Fruit fly (Drosophila melanogaster): ENCODE results near the gene CG2258.

CG2258 gene

DNA sequence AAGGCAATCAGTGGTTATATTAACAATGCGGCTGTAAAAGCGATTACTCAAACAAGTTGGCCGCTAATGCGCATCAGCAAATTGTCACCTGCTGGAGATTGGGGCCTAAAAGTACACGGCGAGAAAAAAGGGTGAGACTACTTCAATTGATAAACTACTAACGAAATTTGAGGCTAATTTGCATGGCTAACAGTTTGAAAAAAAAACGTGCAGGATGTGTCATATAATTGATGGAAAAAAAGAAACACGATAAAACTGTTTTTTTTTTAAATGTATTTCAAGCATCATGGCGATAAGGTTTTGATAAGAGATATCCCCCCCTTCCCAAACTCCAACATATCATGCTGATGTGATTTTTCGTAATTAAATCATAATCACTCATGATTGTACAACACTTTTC lies 10.8 kb upstream of the CG2258 start (continued):
- TF ChIP-seq CG17612 (GFP tag; IDR thresholded peaks at IDR 0.05) = no peak
- TF ChIP-seq salm (tag; optimal IDR thresholded peaks at IDR 0.05) = no peak
- TF ChIP-seq B-H2 (GFP tag; optimal IDR thresholded peaks at IDR 0.05) = no peak
- TF ChIP-seq CG30431 (GFP tag; optimal IDR thresholded peaks at IDR 0.05) = no peak
- no peak for TF ChIP-seq CG3726 (GFP tag; IDR thresholded peaks at IDR 0.05)
- TF ChIP-seq her (GFP tag; optimal IDR thresholded peaks at IDR 0.05) = no peak
- no peak for TF ChIP-seq CG3995 (GFP tag; optimal IDR thresholded peaks at IDR 0.05)
- TF ChIP-seq CG6813 (GFP tag; optimal IDR thresholded peaks at IDR 0.05) = no peak
- TF ChIP-seq pum (GFP tag; optimal IDR thresholded peaks at IDR 0.05) = no peak
- no peak for TF ChIP-seq tna (GFP tag; IDR thresholded peaks at IDR 0.05; ENCODE audit: partially characterized antibody)
- TF ChIP-seq Poxn (GFP tag; IDR thresholded peaks at IDR 0.05) = 0 out of 2 replicates have a peak, but pooled peaks have one; percentile 11
- TF ChIP-seq Atf3 (GFP tag; optimal IDR thresholded peaks at IDR 0.05) = no peak
- TF ChIP-seq chm (GFP tag; IDR thresholded peaks at IDR 0.05) = no peak
- peak; percentile 53 for TF ChIP-seq CG7839 (tag; optimal IDR thresholded peaks at IDR 0.05)
- peak; percentile 66 for TF ChIP-seq row (GFP tag; IDR thresholded peaks at IDR 0.05)
- no peak for TF ChIP-seq D19A (tag; optimal IDR thresholded peaks at IDR 0.05)
- no peak for TF ChIP-seq CG17568 (GFP tag; optimal IDR thresholded peaks at IDR 0.05)
- peak; percentile 44 for TF ChIP-seq HHEX (GFP tag; optimal IDR thresholded peaks at IDR 0.05)
- TF ChIP-seq klu (GFP tag; IDR thresholded peaks at IDR 0.05) = no peak
- TF ChIP-seq Sox102F (GFP tag; optimal IDR thresholded peaks at IDR 0.05) = peak; percentile 1
- no peak for TF ChIP-seq gt (GFP tag; IDR thresholded peaks at IDR 0.05)
- TF ChIP-seq CG6689 (GFP tag; IDR thresholded peaks at IDR 0.05) = no peak
- no peak for TF ChIP-seq CG9437 (GFP tag; optimal IDR thresholded peaks at IDR 0.05)
- TF ChIP-seq Bteb2 (GFP tag; optimal IDR thresholded peaks at IDR 0.05) = no peak
- no peak for TF ChIP-seq HLH3B (GFP tag; IDR thresholded peaks at IDR 0.05)
- TF ChIP-seq grau (tag; optimal IDR thresholded peaks at IDR 0.05) = no peak
- TF ChIP-seq tx (GFP tag; optimal IDR thresholded peaks at IDR 0.05) = no peak
- no peak for TF ChIP-seq BEAF-32 (GFP tag; optimal IDR thresholded peaks at IDR 0.05)
- TF ChIP-seq Hmx (GFP tag; optimal IDR thresholded peaks at IDR 0.05) = no peak
- no peak for TF ChIP-seq zf30C (GFP tag; optimal IDR thresholded peaks at IDR 0.05)
- no peak for TF ChIP-seq tin (GFP tag; optimal IDR thresholded peaks at IDR 0.05)
- TF ChIP-seq CG14860 (GFP tag; IDR thresholded peaks at IDR 0.05; ENCODE audit: partially characterized antibody) = no peak
- no peak for TF ChIP-seq amos (GFP tag; IDR thresholded peaks at IDR 0.05; ENCODE audit: partially characterized antibody)
- TF ChIP-seq tio (GFP tag; optimal IDR thresholded peaks at IDR 0.05) = no peak
- no peak for TF ChIP-seq stwl (tag; optimal IDR thresholded peaks at IDR 0.05)
- TF ChIP-seq CG11696 (GFP tag; IDR thresholded peaks at IDR 0.05) = no peak
- no peak for TF ChIP-seq gce (GFP tag; IDR thresholded peaks at IDR 0.05)
- peak; percentile 21 for TF ChIP-seq CG6765 (GFP tag; optimal IDR thresholded peaks at IDR 0.05)
- TF ChIP-seq Dip3 (GFP tag; optimal IDR thresholded peaks at IDR 0.05) = peak; percentile 2
- TF ChIP-seq Mrtf (GFP tag; IDR thresholded peaks at IDR 0.05) = no peak
- TF ChIP-seq Dll (GFP tag; IDR thresholded peaks at IDR 0.05; ENCODE audit: partially characterized antibody) = no peak
- peak; percentile 11 for TF ChIP-seq NK7.1 (GFP tag; optimal IDR thresholded peaks at IDR 0.05)
- no peak for TF ChIP-seq Jarid2 (GFP tag; optimal IDR thresholded peaks at IDR 0.05)
- TF ChIP-seq disco-r (GFP tag; optimal IDR thresholded peaks at IDR 0.05) = no peak
- TF ChIP-seq CG10654 (GFP tag; optimal IDR thresholded peaks at IDR 0.05) = no peak
- TF ChIP-seq CG8765 (GFP tag; IDR thresholded peaks at IDR 0.05) = no peak
- no peak for TF ChIP-seq Blimp-1 (GFP tag; optimal IDR thresholded peaks at IDR 0.05)
- TF ChIP-seq gsb-n (tag; optimal IDR thresholded peaks at IDR 0.05) = no peak
- no peak for TF ChIP-seq CG17802 (tag; optimal IDR thresholded peaks at IDR 0.05)
- no peak for TF ChIP-seq Ets97D (GFP tag; optimal IDR thresholded peaks at IDR 0.05)

All from whole organism, embryonic.